Worm (Caenorhabditis elegans): ENCODE results near the gene atat-2.

DNA sequence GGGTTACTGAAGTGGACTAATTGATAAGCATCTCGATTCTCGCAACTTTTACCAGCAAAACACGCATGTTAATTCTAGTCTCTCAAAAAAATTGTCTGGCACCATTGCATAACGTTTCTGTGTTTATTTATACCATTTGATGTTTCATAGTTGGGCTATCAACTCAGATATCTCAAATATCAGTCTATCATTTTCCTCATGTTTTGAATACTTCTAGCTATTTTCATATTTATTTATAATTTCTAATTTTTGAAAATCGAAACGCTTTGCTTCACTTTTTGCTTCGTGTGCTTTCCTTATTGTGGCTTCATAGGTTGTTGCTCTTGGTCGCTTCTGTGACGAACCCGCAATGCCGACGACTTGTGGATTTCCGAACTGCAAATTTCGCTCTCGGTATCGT, 13.5 kb downstream of the atat-2 start, which contains the start of gene ctbp-1:
- TF ChIP-seq ama-1 (optimal IDR thresholded peaks at IDR 0.05) (no peak), tbx-11 (GFP tag; IDR thresholded peaks at IDR 0.05) (no peak), scrt-1 (GFP tag; IDR thresholded peaks at IDR 0.05) (no peak), hmbx-1 (tag; optimal IDR thresholded peaks at IDR 0.05) (no peak), tbx-37 (GFP tag; conservative IDR thresholded peaks at IDR 0.05) (no peak), F13C5.2 (tag; optimal IDR thresholded peaks at IDR 0.05) (no peak), ceh-13 (GFP tag; optimal IDR thresholded peaks at IDR 0.05) (no peak), hmg-4 (GFP tag; optimal IDR thresholded peaks at IDR 0.05) (no peak), hnd-1 (tag; optimal IDR thresholded peaks at IDR 0.05) (no peak), ceh-36 (tag; optimal IDR thresholded peaks at IDR 0.05) (no peak), flt-1 (GFP tag; IDR thresholded peaks at IDR 0.05) (no peak), aly-1 (tag; optimal IDR thresholded peaks at IDR 0.05) (no peak), sea-1 (GFP tag; conservative IDR thresholded peaks at IDR 0.05) (no peak), ets-7 (tag; optimal IDR thresholded peaks at IDR 0.05) (no peak)

Measured in whole organism, early embryonic.